Worm (Caenorhabditis elegans) whole organism, L4/young adult: ENCODE results near the gene Y37H2A.18.

Experiments used
- W03F9.2 ChIP-seq: fragments of 150-350 bp; optimal IDR thresholded peaks from 2 replicates; lab custom pipeline; 2014; ENCODE audit warnings: missing biosample characterization, missing genetic modification characterization
- him-1 ChIP-seq: sonication (generic microtip); optimal IDR thresholded peaks from 2 replicates; lab custom pipeline; 2016; ENCODE audit warnings: missing genotype, missing genetic modification reagents, missing genetic modification characterization, missing compliant biosample characterization

ce11 chrV:18163434-18163833 is 30.4 kb upstream of the Y37H2A.18 start:
- TF ChIP-seq him-1 (tag; lab: Kevin White, UChicago): no peak
- no peak for TF ChIP-seq W03F9.2 (tag; lab: Kevin White, UChicago)
